Fruit fly (Drosophila melanogaster) S2 (cell line): ENCODE results near the gene rho-6.

Experiments
- CG8478 ChIP-seq: fragments of >200 bp; optimal IDR thresholded peaks from 2 replicates; lab custom pipeline; 2018
- CTCF ChIP-seq, 2 experiments: fragments of >200 bp; optimal IDR thresholded peaks; 2 replicates each; lab custom pipeline; 2018

The rho-6 gene

DNA sequence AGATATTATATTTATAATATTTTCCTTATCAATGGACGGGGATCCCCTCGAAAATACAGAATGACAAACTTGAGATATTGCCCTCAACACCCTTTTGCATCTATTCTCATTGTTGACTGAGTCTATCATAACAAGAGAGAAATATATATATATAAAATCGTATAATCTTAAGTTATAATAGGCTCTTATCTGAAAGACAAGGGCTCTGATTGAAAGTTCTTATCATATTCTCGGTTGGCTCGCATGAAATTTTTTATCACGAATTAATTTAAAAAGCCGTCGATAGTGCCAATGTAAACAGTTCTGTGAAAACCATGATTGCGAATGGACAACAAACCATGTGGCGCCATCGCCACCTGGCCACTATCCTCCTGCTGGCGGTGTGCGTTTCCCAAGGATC is 22.4 kb downstream of the rho-6 start, which contains the start of gene Phae2:
Gene Phae2 (plus strand): TSS at position 301 of the 400 bp plus-strand sequence.
- TF ChIP-seq CTCF (optimal IDR thresholded peaks at IDR 0.05; lab: Kevin White, UChicago) = no peak
- no peak for TF ChIP-seq CG8478 (lab: Kevin White, UChicago)

DNA sequence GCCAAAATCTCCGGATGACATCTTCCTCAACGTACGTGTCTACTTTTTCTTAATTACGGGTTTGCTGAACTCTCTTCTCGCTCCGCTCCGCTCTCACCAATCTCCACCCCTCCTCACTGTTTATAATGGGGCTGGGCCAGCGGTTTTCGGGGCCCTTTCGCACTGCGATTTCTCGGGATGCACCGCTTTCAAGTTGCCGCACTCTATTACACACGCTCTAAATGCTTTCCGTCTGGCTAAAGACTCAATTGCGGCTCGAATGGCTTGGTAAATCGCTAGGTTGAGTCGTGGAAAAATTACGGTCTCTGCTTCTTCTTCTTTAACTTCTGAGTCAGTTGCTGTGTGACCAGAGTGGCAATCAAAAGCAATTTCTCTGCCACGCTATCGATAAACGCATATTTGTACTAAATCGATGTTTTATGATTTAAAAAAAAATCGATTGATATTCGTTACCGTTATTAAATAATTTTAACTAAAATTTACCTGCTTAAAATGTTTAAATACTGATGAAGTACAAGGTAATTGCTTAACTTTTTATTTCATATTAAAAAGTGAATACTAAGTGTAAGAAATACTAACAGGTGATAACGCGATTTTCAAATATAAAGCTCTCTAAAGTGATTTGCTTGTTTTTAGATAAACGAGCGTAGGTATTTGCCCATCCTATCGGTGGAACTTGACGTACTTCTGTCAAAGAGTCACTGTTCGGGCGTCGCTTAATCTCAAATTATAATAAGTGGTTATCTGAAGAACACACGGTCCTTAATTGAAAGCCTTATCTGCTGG is 24.2 kb downstream of the rho-6 start, which contains the start of the genes Rab6 and Phae1:
Gene Rab6 (minus strand): TSS at position 338 of the 786 bp plus-strand sequence.
Gene Phae1 (plus strand): TSS at position 639 of the 786 bp plus-strand sequence.
- TF ChIP-seq CTCF (optimal IDR thresholded peaks at IDR 0.05; lab: Kevin White, UChicago) (peak in 1 of 2 experiments; percentile 4), CG8478 (lab: Kevin White, UChicago) (no peak)

DNA sequence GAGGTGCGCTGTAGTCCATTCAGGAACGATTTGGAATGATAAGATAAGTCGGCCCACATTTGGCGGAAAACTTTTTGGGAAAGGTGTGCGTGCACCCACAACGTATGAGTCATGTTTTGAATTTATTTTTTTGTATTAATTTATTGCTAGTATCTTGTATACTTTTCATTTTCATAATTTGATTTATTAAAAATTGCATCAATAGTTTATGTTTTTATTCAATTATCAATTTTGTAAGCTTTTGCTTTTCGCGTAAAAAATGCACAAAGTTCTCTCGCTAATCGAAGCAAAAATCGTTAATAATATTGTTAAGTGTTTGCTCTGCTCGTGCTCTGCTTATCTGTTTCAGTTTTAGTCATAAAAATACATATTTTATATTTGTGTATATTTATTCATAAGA is 26.1 kb downstream of the rho-6 start:
- no peak for TF ChIP-seq CTCF (optimal IDR thresholded peaks at IDR 0.05; lab: Kevin White, UChicago)

DNA sequence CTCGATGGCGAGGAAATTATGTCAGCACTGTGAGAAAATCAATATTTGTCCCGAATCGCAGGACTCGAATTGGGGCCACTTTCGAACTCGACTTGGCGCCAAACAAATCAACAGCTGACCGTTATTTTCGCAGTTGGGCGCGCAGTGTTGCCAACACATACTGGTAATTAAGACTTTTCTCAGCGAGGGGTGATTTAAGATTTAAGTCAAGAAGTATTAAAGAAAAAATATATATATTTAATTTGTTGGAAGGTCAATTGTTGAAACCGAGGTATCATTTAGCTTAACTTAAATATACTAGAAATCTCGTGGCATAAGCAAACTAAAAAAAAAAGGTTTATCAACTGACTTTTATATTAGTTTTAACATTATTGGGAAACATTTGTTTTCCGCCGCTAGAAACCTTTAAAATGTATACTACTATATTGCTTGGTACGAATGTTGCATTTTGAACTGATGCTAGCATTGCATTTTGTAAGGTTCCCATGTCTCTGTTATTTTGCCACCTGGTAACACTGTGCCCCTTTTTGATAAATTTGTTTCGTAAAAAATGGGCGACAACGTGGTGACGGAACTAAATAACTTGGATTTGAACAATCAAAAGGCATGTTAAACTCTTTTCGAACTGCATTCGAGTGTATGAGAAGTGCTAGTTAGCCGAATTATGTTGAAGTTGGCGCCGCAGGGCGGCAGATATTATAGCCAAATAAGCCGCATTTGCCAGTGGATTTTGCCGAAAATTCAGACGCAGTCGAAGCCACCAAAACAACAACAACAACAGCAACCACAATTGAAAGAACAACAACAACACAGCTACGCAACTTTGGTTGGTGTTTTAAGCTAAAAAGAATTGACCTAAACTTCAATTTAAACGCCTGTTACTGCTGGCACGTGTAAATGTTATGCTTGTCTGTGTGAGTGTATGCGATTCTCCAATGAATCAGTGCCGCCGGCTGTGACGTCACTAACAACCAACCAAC is 29.7 kb downstream of the rho-6 start, which contains the start of the genes Patsas and ThrRS:
Gene Patsas (minus strand): TSS at position 55 of the 980 bp plus-strand sequence.
Gene ThrRS (plus strand): TSS at position 521 of the 980 bp plus-strand sequence.
- TF ChIP-seq CTCF (optimal IDR thresholded peaks at IDR 0.05; lab: Kevin White, UChicago) = peak in 1 of 2 experiments; percentile 10
- no peak for TF ChIP-seq CG8478 (lab: Kevin White, UChicago)

DNA sequence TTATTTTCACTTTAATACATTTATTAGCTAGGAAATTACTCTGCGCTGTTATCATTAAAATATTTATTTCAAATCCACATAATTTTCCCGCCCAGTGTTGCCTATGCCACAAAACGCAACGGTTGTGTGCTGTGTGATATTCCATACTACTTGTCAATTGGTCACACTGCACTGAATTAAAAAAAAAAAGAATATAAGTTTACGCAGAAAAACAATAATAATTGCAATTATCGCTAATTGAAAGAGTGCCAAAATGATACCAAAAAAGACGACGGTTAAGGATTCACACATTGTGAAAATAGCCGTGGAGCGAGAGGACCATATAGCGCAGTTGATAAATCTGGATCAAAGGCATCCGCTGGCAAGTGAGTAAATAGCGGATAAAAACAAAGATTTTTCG is 35.5 kb downstream of the rho-6 start, which contains the start of gene Ced-12:
Gene Ced-12 (plus strand): TSS at position 141 of the 400 bp plus-strand sequence.
- no peak for TF ChIP-seq CG8478 (lab: Kevin White, UChicago)
- no peak for TF ChIP-seq CTCF (optimal IDR thresholded peaks at IDR 0.05; lab: Kevin White, UChicago)

DNA sequence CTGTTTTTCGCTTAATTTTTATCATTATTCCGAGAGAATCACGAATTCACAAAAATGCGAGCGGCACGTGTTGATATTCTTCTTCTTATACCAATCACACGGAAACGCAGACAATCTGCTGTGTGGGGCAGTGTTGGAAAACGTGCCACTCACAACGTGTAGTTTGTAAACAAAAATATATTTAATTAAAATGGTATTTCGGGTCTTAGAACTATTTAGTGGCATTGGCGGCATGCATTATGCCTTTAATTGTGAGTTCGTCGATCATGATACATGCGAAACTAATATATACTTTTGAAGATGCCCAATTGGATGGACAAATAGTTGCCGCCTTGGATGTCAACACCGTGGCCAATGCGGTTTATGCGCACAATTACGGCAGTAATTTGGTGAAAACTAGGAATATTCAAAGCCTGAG is 36.8 kb downstream of the rho-6 start, which contains the start of the genes CG6712 and Mt2:
Gene CG6712 (minus strand): TSS at position 116 of the 418 bp plus-strand sequence.
Gene Mt2 (plus strand): TSS at position 130 of the 418 bp plus-strand sequence.
- no peak for TF ChIP-seq CG8478 (lab: Kevin White, UChicago)
- no peak for TF ChIP-seq CTCF (optimal IDR thresholded peaks at IDR 0.05; lab: Kevin White, UChicago)

DNA sequence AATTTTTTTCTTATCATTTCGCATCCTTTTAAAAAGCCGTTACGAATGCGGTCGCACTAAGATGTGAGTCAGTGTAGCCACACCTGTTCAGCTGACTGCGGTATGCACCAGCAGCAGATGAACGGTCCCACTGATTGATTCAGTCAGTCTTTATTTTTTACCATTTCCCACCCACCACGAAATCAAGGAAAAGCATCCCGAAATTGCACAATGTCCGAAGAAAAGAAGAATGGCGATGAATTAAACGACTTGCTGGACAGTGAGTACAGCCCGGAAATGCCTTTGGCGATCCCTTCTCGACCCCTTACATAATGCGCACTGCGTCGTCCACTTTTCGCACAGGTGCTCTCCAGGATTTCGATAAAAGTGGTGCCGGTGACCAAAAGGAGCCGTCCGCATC is 39.6 kb downstream of the rho-6 start:
- no peak for TF ChIP-seq CTCF (optimal IDR thresholded peaks at IDR 0.05; lab: Kevin White, UChicago)
- TF ChIP-seq CG8478 (lab: Kevin White, UChicago) = no peak

DNA sequence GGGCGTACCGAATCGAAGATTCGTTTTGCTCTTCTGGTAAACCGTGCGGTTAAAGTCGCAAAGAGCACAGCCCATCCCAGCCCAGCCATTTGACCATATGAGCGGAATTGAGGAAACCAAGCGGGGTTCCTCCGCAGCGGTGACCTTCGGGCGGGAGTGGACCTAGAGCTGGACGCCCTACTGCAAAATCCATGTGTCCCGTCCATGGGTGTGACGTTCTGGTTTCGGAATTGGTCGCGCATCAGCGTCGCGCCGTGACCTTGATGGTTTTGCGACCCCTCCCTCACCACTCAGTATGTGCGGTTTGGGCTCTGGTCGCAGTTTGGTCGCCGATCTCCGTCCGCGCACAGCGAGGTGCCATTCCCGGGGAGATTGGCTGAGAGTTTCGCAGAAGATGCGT is 40.5 kb downstream of the rho-6 start:
- TF ChIP-seq CTCF (optimal IDR thresholded peaks at IDR 0.05; lab: Kevin White, UChicago) (no peak), CG8478 (lab: Kevin White, UChicago) (no peak)

DNA sequence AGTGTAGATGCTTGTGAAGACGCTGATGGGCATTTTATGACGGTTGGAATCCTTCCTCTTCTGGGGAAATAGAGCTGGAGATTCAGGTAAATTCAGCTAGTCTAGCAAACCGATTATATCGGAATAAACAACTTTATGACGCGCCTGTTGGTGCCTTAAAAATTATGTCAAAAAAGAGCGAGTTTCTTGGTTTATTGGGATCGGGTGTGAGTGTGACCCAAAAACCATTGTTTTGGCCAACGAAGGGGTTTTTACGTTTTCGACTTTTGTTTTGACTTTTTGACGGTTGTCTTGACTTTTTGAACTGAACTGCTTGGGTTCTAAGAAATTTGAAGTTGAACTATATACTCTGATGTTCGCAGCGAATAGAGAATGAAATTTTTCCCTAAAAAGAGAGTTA is 41.2 kb downstream of the rho-6 start:
- TF ChIP-seq CTCF (optimal IDR thresholded peaks at IDR 0.05; lab: Kevin White, UChicago) (no peak), CG8478 (lab: Kevin White, UChicago) (no peak)

DNA sequence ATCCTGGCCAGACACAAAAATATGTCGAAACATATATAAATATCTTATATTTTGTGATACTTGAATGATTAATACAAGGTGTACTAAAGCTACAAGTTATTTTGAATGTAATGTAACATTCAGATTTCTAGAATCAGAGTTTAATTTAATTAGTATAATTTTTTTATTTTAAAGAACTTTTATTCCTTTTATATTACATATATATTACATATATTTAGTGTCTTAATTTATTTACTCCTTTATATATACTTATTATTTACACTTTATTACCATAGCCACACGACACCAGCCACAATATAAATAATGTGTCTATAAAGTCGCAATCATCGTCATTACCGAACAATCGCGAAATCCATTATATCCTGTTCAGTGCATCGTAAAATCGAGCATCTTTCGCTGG is 41.7 kb downstream of the rho-6 start, which contains the start of gene Pex19:
Gene Pex19 (plus strand): TSS at position 301 of the 400 bp plus-strand sequence.
- TF ChIP-seq CG8478 (lab: Kevin White, UChicago) (no peak), CTCF (optimal IDR thresholded peaks at IDR 0.05; lab: Kevin White, UChicago) (no peak)

DNA sequence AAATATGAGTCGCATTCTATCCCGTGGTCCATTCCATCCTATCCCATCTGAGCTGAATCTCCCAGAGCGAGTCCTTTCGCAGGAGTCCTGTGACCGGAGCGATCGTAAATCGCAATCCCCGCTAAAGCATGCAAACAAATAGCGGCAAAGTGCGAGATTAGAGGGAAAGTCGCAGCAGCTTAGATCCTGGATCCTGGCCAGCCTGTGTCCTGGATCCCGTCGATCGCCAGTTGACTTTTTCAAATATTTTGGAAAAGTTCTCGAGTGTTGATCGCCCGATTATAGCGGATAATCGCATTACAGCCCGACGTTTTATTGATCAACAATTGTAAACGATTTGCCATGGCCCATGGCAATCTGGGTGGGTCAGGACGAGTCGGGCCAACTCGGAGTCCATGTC is 44.1 kb downstream of the rho-6 start:
- TF ChIP-seq CG8478 (lab: Kevin White, UChicago) (no peak), CTCF (optimal IDR thresholded peaks at IDR 0.05; lab: Kevin White, UChicago) (no peak)

DNA sequence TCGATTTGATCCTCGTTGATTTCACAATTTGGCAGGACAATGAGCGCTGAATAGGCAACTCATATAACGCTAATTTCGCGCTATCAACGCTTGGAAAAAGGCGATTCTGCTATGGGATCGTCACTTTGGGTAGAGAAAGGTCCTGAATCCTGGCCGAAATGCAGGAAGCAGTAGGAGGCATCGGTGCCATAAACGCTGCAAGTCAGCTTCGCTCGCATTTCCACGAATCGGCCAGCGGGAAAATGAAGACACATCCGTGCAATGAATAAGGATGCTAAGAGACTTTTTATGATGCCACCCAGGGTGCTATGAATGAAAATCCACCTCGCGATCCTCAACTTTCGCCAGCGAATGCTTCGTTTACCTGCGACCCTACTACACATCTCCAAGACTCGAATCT is 45.8 kb downstream of the rho-6 start:
- no peak for TF ChIP-seq CTCF (optimal IDR thresholded peaks at IDR 0.05; lab: Kevin White, UChicago)
- TF ChIP-seq CG8478 (lab: Kevin White, UChicago) = no peak

DNA sequence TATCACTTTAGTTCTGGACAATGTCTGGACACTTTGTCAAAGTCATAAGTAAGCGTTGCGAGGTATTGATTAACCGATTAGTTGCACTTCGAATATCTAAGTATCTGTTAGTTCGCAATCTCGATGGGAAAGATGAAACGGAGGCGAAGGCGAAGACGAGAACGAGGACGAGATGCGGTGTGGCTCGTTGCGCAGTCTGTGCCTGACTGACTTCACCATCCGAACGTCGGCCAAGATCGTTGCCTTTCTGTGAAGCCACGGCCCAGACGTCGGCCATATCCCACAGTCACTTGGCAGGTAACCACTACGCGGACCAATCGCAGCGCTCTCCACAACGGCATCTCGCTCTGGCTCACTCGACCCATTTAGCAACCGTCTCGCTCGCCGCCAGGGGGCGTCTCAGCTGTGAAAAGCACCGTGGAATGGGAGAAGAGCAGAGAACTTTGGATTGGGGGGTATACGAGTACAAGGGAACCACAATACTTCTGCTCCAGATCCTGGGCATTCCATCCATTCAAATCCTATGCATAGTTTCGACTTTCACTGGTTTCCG is 47.5 kb downstream of the rho-6 start, which contains the start of gene prd:
Gene prd (minus strand): TSS at position 209 of the 553 bp plus-strand sequence.
- TF ChIP-seq CTCF (optimal IDR thresholded peaks at IDR 0.05; lab: Kevin White, UChicago) (peak; percentile 80 to 85), CG8478 (lab: Kevin White, UChicago) (no peak)

DNA sequence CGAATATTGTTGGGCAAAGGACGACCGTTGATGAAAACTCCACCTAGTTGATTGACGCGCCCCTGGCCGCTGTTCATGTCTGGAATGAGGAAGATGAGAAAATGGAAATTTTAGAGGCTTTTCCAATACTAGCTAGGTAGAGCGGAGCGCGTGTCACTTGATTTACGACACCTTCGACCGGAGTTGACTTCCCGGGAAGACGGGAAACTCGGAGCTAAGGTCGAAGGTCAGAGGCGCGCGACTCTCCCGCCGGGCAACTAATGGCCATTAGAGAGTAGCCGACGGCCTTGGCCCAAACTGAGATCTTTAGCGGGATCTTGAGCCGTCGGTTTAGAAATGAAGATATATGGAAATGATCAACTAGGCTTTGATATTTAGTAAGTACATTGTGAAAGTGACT is 48.2 kb downstream of the rho-6 start:
- TF ChIP-seq CG8478 (lab: Kevin White, UChicago) (no peak), CTCF (optimal IDR thresholded peaks at IDR 0.05; lab: Kevin White, UChicago) (no peak)
